Fruit fly (Drosophila melanogaster) whole organism, embryonic: ENCODE measurements around the gene CG31798.

ENCODE experiments used
- Asciz ChIP-seq: fragments of 200-800 bp; sonication (Bioruptor generic); optimal IDR thresholded peaks from 2 replicates; lab custom pipeline; 2017; ENCODE audit warnings: missing biosample characterization, mild to moderate bottlenecking, missing genetic modification characterization, missing genetic modification reagents
- Awh ChIP-seq: fragments of 200-800 bp; sonication (Bioruptor generic); IDR thresholded peaks from 2 replicates; pipeline ENCODE4, ENCODE4 v1.3.6; 2022; ENCODE audit warnings: missing biosample characterization, missing genetic modification characterization
- CG10462 ChIP-seq: fragments of 200-800 bp; sonication (Bioruptor generic); optimal IDR thresholded peaks from 2 replicates; lab custom pipeline; 2016; ENCODE audit warnings: missing biosample characterization, missing genetic modification characterization
- CG11504 ChIP-seq: fragments of 200-800 bp; sonication (Bioruptor generic); optimal IDR thresholded peaks from 3 replicates; lab custom pipeline; 2019; ENCODE audit warnings: missing biosample characterization, mild to moderate bottlenecking, missing genetic modification characterization, moderate library complexity
- CG12299 ChIP-seq: fragments of 200-800 bp; sonication (Bioruptor generic); optimal IDR thresholded peaks from 2 replicates; lab custom pipeline; 2018; ENCODE audit warnings: missing biosample characterization, mild to moderate bottlenecking, missing genetic modification characterization
- CG12769 ChIP-seq: fragments of 200-800 bp; sonication (Bioruptor generic); optimal IDR thresholded peaks from 2 replicates; lab custom pipeline; 2019; ENCODE audit warnings: missing biosample characterization, mild to moderate bottlenecking, missing genetic modification characterization, moderate library complexity
- CG15269 ChIP-seq: fragments of 200-800 bp; sonication (Bioruptor generic); optimal IDR thresholded peaks from 2 replicates; lab custom pipeline; 2018; ENCODE audit warnings: missing biosample characterization, mild to moderate bottlenecking, missing genetic modification characterization, moderate library complexity
- CG1603 ChIP-seq: fragments of 200-800 bp; sonication (Bioruptor generic); optimal IDR thresholded peaks from 2 replicates; lab custom pipeline; 2019; ENCODE audit warnings: missing biosample characterization, mild to moderate bottlenecking, missing genetic modification characterization, moderate library complexity
- CG17328 ChIP-seq: fragments of 200-800 bp; sonication (Bioruptor generic); IDR thresholded peaks from 2 replicates; pipeline ENCODE4 v1.3.6; 2022; ENCODE audit warnings: missing biosample characterization, missing genetic modification characterization
- CG17359 ChIP-seq: fragments of 200-800 bp; sonication (Bioruptor generic); optimal IDR thresholded peaks from 3 replicates; lab custom pipeline; 2018; ENCODE audit warnings: missing biosample characterization, mild to moderate bottlenecking, missing genetic modification characterization, moderate library complexity
- CG17829 ChIP-seq: fragments of 200-800 bp; optimal IDR thresholded peaks from 2 replicates; lab custom pipeline; 2019; ENCODE audit warnings: missing biosample characterization, mild to moderate bottlenecking, missing genetic modification characterization, moderate library complexity
- CG1792 ChIP-seq: fragments of 200-800 bp; sonication (Bioruptor generic); optimal IDR thresholded peaks from 2 replicates; lab custom pipeline; 2016; ENCODE audit warnings: missing biosample characterization, missing genetic modification characterization
- CG18011 ChIP-seq: fragments of 200-800 bp; sonication (Bioruptor generic); optimal IDR thresholded peaks from 2 replicates; lab custom pipeline; 2017; ENCODE audit warnings: missing biosample characterization, missing genetic modification characterization, mild to moderate bottlenecking, moderate library complexity, missing genotype
- CG33213 ChIP-seq: fragments of 200-800 bp; sonication (Bioruptor generic); optimal IDR thresholded peaks from 3 replicates; lab custom pipeline; 2016; ENCODE audit warnings: missing biosample characterization, missing genetic modification characterization
- CG34422 ChIP-seq: fragments of 200-800 bp; sonication (Bioruptor generic); IDR thresholded peaks from 3 replicates; pipeline ENCODE4 v1.3.6; 2022; ENCODE audit warnings: missing biosample characterization, missing genetic modification characterization
- CG4617 ChIP-seq: fragments of 200-800 bp; sonication (Bioruptor generic); optimal IDR thresholded peaks from 3 replicates; lab custom pipeline; 2016; ENCODE audit warnings: missing biosample characterization, missing genetic modification characterization, borderline replicate concordance
- CG4707 ChIP-seq: fragments of 200-800 bp; sonication (Bioruptor generic); optimal IDR thresholded peaks from 2 replicates; lab custom pipeline; 2018; ENCODE audit warnings: missing biosample characterization, mild to moderate bottlenecking, missing genetic modification characterization, moderate library complexity
- CG5245 ChIP-seq: fragments of 200-800 bp; sonication (Bioruptor generic); optimal IDR thresholded peaks from 3 replicates; lab custom pipeline; 2016; ENCODE audit warnings: missing biosample characterization, missing genetic modification characterization
- CG5953 ChIP-seq: fragments of 200-800 bp; sonication (Bioruptor generic); IDR thresholded peaks from 2 replicates; pipeline ENCODE4 v1.3.6; 2022; ENCODE audit warnings: missing biosample characterization, missing genetic modification characterization
- CG8924 ChIP-seq: fragments of 200-800 bp; optimal IDR thresholded peaks from 3 replicates; lab custom pipeline; 2019; ENCODE audit warnings: missing biosample characterization, mild to moderate bottlenecking, missing genetic modification characterization, moderate library complexity
- D ChIP-seq, 2 experiments: fragments of 200-800 bp in 1 of 2; fragments of >200 bp in 1 of 2; sonication (Bioruptor generic) in 1 of 2; optimal IDR thresholded peaks; 2 replicates in 1 of 2; 3 replicates in 1 of 2; lab custom pipeline; 2017; ENCODE audit warnings: mild to moderate bottlenecking in 1 of 2, missing biosample characterization in 1 of 2, missing genetic modification characterization in 1 of 2, missing genetic modification reagents in 1 of 2
- Dad ChIP-seq: fragments of 200-800 bp; sonication (Bioruptor generic); optimal IDR thresholded peaks from 3 replicates; lab custom pipeline; 2016; ENCODE audit warnings: missing biosample characterization, missing genetic modification characterization
- Dll ChIP-seq: fragments of 200-800 bp; sonication (Bioruptor generic); IDR thresholded peaks from 4 replicates; pipeline ENCODE4 v1.3.6; 2022; ENCODE audit warnings: missing biosample characterization, missing genetic modification characterization; ENCODE audit not compliant: partially characterized antibody
- Drgx ChIP-seq: fragments of 200-800 bp; sonication (Bioruptor generic); IDR thresholded peaks from 2 replicates; pipeline ENCODE4 v1.3.6; 2022; ENCODE audit warnings: missing biosample characterization, missing genetic modification characterization
- Elba2 ChIP-seq: fragments of 200-800 bp; sonication (Bioruptor generic); optimal IDR thresholded peaks from 3 replicates; lab custom pipeline; 2016; ENCODE audit warnings: missing biosample characterization, missing genetic modification characterization
- Fer1 ChIP-seq: fragments of 200-800 bp; sonication (Bioruptor generic); optimal IDR thresholded peaks from 2 replicates; lab custom pipeline; 2017; ENCODE audit warnings: missing biosample characterization, mild to moderate bottlenecking, missing genetic modification characterization
- Fer3 ChIP-seq: fragments of 200-800 bp; sonication (Bioruptor generic); optimal IDR thresholded peaks from 2 replicates; lab custom pipeline; 2018; ENCODE audit warnings: missing biosample characterization, mild to moderate bottlenecking, missing genetic modification characterization, moderate library complexity
- HLH3B ChIP-seq: fragments of 200-800 bp; sonication (Bioruptor generic); IDR thresholded peaks from 2 replicates; pipeline ENCODE4 v1.3.6; 2022; ENCODE audit warnings: missing biosample characterization, missing genetic modification characterization
- Meics ChIP-seq: fragments of 200-800 bp; sonication (Bioruptor generic); optimal IDR thresholded peaks from 2 replicates; lab custom pipeline; 2017; ENCODE audit warnings: missing biosample characterization, mild to moderate bottlenecking, missing genetic modification characterization
- NFAT ChIP-seq: fragments of 200-800 bp; sonication (Bioruptor generic); IDR thresholded peaks from 2 replicates; pipeline ENCODE4 v1.3.6; 2022; ENCODE audit warnings: missing biosample characterization, missing genetic modification characterization
- NfI ChIP-seq: fragments of 200-800 bp; sonication (Bioruptor generic); optimal IDR thresholded peaks from 3 replicates; lab custom pipeline; 2018; ENCODE audit warnings: missing biosample characterization, mild to moderate bottlenecking, missing genetic modification characterization, moderate library complexity
- PHDP ChIP-seq: fragments of 200-800 bp; sonication (Bioruptor generic); optimal IDR thresholded peaks from 3 replicates; lab custom pipeline; 2018; ENCODE audit warnings: missing biosample characterization, mild to moderate bottlenecking, missing genetic modification characterization, moderate library complexity
- Scr ChIP-seq: fragments of 200-800 bp; sonication (Bioruptor generic); IDR thresholded peaks from 2 replicates; pipeline ENCODE4 v1.3.6; 2022; ENCODE audit warnings: missing biosample characterization, missing genetic modification characterization; ENCODE audit not compliant: partially characterized antibody
- Sry-δ ChIP-seq: fragments of 200-800 bp; sonication (Bioruptor generic); optimal IDR thresholded peaks from 2 replicates; lab custom pipeline; 2016; ENCODE audit warnings: missing biosample characterization, missing genetic modification characterization
- Taf1 ChIP-seq: fragments of 200-800 bp; sonication (Bioruptor generic); IDR thresholded peaks from 2 replicates; pipeline ENCODE4 v1.3.6; 2022; ENCODE audit warnings: missing biosample characterization, missing genetic modification characterization
- bab2 ChIP-seq: fragments of 200-800 bp; sonication (Bioruptor generic); optimal IDR thresholded peaks from 2 replicates; lab custom pipeline; 2016; ENCODE audit warnings: missing biosample characterization, missing genetic modification characterization
- en ChIP-seq: fragments of 200-800 bp; sonication (Bioruptor generic); optimal IDR thresholded peaks from 2 replicates; lab custom pipeline; 2016; ENCODE audit warnings: missing biosample characterization, missing genetic modification characterization
- esg ChIP-seq: fragments of 200-800 bp; sonication (Bioruptor generic); conservative IDR thresholded peaks from 2 replicates; pipeline ENCODE4 v1.3.6; 2022; ENCODE audit warnings: missing biosample characterization, missing genetic modification characterization
- fd3F ChIP-seq: fragments of 200-800 bp; sonication (Bioruptor generic); optimal IDR thresholded peaks from 2 replicates; lab custom pipeline; 2018; ENCODE audit warnings: missing biosample characterization, mild to moderate bottlenecking, missing genetic modification characterization, moderate library complexity
- gcm ChIP-seq: fragments of 200-800 bp; sonication (Bioruptor generic); optimal IDR thresholded peaks from 2 replicates; lab custom pipeline; 2019; ENCODE audit warnings: missing biosample characterization, mild to moderate bottlenecking, missing genetic modification characterization, moderate library complexity
- gfzf ChIP-seq: fragments of 200-800 bp; sonication (Bioruptor generic); optimal IDR thresholded peaks from 2 replicates; lab custom pipeline; 2016; ENCODE audit warnings: missing biosample characterization, mild to moderate bottlenecking, missing genetic modification characterization, moderate library complexity
- maf-S ChIP-seq: fragments of 200-800 bp; sonication (Bioruptor generic); optimal IDR thresholded peaks from 2 replicates; lab custom pipeline; 2016; ENCODE audit warnings: missing biosample characterization, missing genetic modification characterization
- nerfin-1 ChIP-seq: fragments of 200-800 bp; sonication (Bioruptor generic); optimal IDR thresholded peaks from 3 replicates; lab custom pipeline; 2019; ENCODE audit warnings: missing biosample characterization, mild to moderate bottlenecking, missing genetic modification characterization, moderate library complexity
- nmo ChIP-seq: fragments of 200-800 bp; sonication (Bioruptor generic); optimal IDR thresholded peaks from 2 replicates; lab custom pipeline; 2018; ENCODE audit warnings: missing biosample characterization, mild to moderate bottlenecking, missing genetic modification characterization, moderate library complexity
- pb ChIP-seq: fragments of 200-800 bp; sonication (Bioruptor generic); optimal IDR thresholded peaks from 3 replicates; lab custom pipeline; 2016; ENCODE audit warnings: missing biosample characterization, missing genetic modification characterization
- ranshi ChIP-seq: fragments of 200-800 bp; sonication (Bioruptor generic); IDR thresholded peaks from 2 replicates; pipeline ENCODE4 v1.3.6; 2022; ENCODE audit warnings: missing biosample characterization, missing genetic modification characterization
- sima ChIP-seq: fragments of 200-800 bp; sonication (Bioruptor generic); optimal IDR thresholded peaks from 2 replicates; lab custom pipeline; 2016; ENCODE audit warnings: missing biosample characterization, missing genetic modification characterization
- sisA ChIP-seq: fragments of 200-800 bp; sonication (Bioruptor generic); IDR thresholded peaks from 2 replicates; pipeline ENCODE4 v1.3.6; 2022; ENCODE audit warnings: missing biosample characterization, missing genetic modification characterization
- sr ChIP-seq: fragments of 200-800 bp; sonication (Bioruptor generic); IDR thresholded peaks from 3 replicates; pipeline ENCODE4 v1.3.6; 2022; ENCODE audit warnings: missing biosample characterization, missing genetic modification characterization
- tin ChIP-seq: fragments of 200-800 bp; sonication (Bioruptor generic); optimal IDR thresholded peaks from 3 replicates; lab custom pipeline; 2016; ENCODE audit warnings: missing biosample characterization, missing genetic modification characterization
- zen ChIP-seq: fragments of 200-800 bp; sonication (Bioruptor generic); optimal IDR thresholded peaks from 3 replicates; lab custom pipeline; 2018; ENCODE audit warnings: missing biosample characterization, mild to moderate bottlenecking, missing genetic modification characterization, moderate library complexity

Gene CG31798

DNA sequence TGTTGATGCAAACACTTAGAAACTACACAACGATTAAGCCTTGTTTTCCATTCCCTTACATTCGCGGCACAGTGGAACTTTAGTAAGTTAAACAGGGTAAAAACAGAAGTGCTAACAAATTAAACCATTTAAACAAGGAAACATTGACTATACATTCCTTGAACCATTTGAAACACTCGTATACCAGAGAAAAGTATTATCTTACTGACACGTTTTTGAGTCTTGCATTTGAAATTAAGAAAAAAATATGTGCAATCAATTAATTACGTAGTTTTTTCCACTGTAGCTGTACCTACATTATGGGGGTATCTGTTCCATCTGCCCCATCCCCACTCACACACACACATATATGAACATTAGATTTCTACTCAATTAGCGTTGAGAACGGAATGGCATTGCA is 39.3 kb downstream of the CG31798 start (continued):
- TF ChIP-seq CG4617 (GFP tag; lab: Kevin White, UChicago) (no peak), Fer3 (tag; lab: Kevin White, UChicago) (peak; percentile 8), sima (no peak), CG5953 (GFP tag; lab: Robert Waterston, UW) (no peak), PHDP (tag; lab: Kevin White, UChicago) (peak; percentile 32), Fer1 (peak; percentile 38), maf-S (no peak), CG10462 (GFP tag; lab: Kevin White, UChicago) (no peak), Taf1 (GFP tag; lab: Robert Waterston, UW) (no peak), gcm (GFP tag; lab: Kevin White, UChicago) (peak; percentile 70), fd3F (GFP tag; lab: Kevin White, UChicago) (no peak), CG11504 (tag; lab: Kevin White, UChicago) (peak; percentile 10), zen (no peak), CG17829 (no peak), CG12769 (tag; lab: Kevin White, UChicago) (no peak), Sry-δ (GFP tag; lab: Kevin White, UChicago) (no peak), Scr (GFP tag; lab: Robert Waterston, UW) (no peak), Drgx (no peak), CG15269 (tag; lab: Kevin White, UChicago) (peak; percentile 12), CG1792 (GFP tag; lab: Kevin White, UChicago) (no peak), en (GFP tag; lab: Kevin White, UChicago) (no peak), CG18011 (GFP tag; lab: Kevin White, UChicago) (no peak), esg (GFP tag; lab: Robert Waterston, UW) (no peak), CG17359 (tag; lab: Kevin White, UChicago) (no peak), Elba2 (GFP tag; lab: Kevin White, UChicago) (no peak), CG34422 (no peak), sr (no peak), CG8924 (tag; lab: Kevin White, UChicago) (peak; percentile 7), bab2 (no peak), nmo (peak; percentile 8), nerfin-1 (tag; lab: Kevin White, UChicago) (peak; percentile 25), Asciz (GFP tag; lab: Kevin White, UChicago) (no peak), Dad (GFP tag; lab: Kevin White, UChicago) (no peak), NfI (peak; percentile 7), Dll (GFP tag; lab: Robert Waterston, UW) (no peak), CG1603 (tag; lab: Kevin White, UChicago) (no peak), ranshi (no peak), D (optimal IDR thresholded peaks at IDR 0.05; lab: Kevin White, UChicago) (no peak), D (GFP tag; optimal IDR thresholded peaks at IDR 0.05; lab: Kevin White, UChicago) (peak; percentile 14), CG17328 (GFP tag; lab: Robert Waterston, UW) (no peak), Awh (GFP tag; lab: Robert Waterston, UW) (no peak), NFAT (no peak), CG4707 (peak; percentile 46), gfzf (GFP tag; lab: Kevin White, UChicago) (no peak), sisA (no peak), pb (GFP tag; lab: Kevin White, UChicago) (no peak), HLH3B (GFP tag; lab: Robert Waterston, UW) (no peak), CG5245 (no peak), tin (GFP tag; lab: Kevin White, UChicago) (no peak), CG12299 (tag; lab: Kevin White, UChicago) (no peak), CG33213 (GFP tag; lab: Kevin White, UChicago) (no peak), Meics (GFP tag; lab: Kevin White, UChicago) (peak; percentile 10)
